Worm (Caenorhabditis elegans) whole organism, mixed stage, embryonic: Measurements from ENCODE around the gene fbxb-29.
"Not testable (repeated sequence)": the region's sequence is repeated elsewhere in the genome, so short reads cannot be mapped to it uniquely, and the experiment has no call there.

Experiments used
- bed-3 ChIP-seq: fragments of 200-800 bp; sonication (Bioruptor generic); optimal IDR thresholded peaks from 3 replicates; lab custom pipeline; 2018; ENCODE audit warnings: mild to moderate bottlenecking, missing genetic modification characterization, moderate library complexity, missing compliant biosample characterization
- ceh-83 ChIP-seq: fragments of 200-800 bp; sonication (Bioruptor generic); optimal IDR thresholded peaks from 2 replicates; lab custom pipeline; 2018; ENCODE audit warnings: mild to moderate bottlenecking, missing genetic modification characterization, missing compliant biosample characterization
- elt-3 ChIP-seq: fragments of 150-350 bp; optimal IDR thresholded peaks from 2 replicates; lab custom pipeline; 2014; ENCODE audit warnings: missing biosample characterization, missing genetic modification characterization
- ham-2 ChIP-seq: fragments of 200-800 bp; sonication (Bioruptor generic); optimal IDR thresholded peaks from 2 replicates; lab custom pipeline; 2018; ENCODE audit warnings: mild to moderate bottlenecking, missing genetic modification characterization, missing compliant biosample characterization
- lin-13 ChIP-seq: fragments of 150-350 bp; optimal IDR thresholded peaks from 2 replicates; lab custom pipeline; 2014; ENCODE audit warnings: missing biosample characterization, missing genetic modification characterization
- nhr-28 ChIP-seq: fragments of 150-350 bp; optimal IDR thresholded peaks from 2 replicates; lab custom pipeline; 2014; ENCODE audit warnings: missing biosample characterization, missing genetic modification characterization

ce11 chrII:985703-986102 lies 13.7 kb downstream of the fbxb-29 start, which contains the start of gene fbxc-40:
- not testable (repeated sequence) for TF ChIP-seq ham-2 (GFP tag; lab: Kevin White, UChicago); nhr-28 (tag; lab: Kevin White, UChicago); lin-13 (tag; lab: Kevin White, UChicago); ceh-83 (GFP tag; lab: Kevin White, UChicago); bed-3 (GFP tag; lab: Kevin White, UChicago); elt-3
